Worm (Caenorhabditis elegans): ENCODE measurements around the gene ppt-1.

DNA sequence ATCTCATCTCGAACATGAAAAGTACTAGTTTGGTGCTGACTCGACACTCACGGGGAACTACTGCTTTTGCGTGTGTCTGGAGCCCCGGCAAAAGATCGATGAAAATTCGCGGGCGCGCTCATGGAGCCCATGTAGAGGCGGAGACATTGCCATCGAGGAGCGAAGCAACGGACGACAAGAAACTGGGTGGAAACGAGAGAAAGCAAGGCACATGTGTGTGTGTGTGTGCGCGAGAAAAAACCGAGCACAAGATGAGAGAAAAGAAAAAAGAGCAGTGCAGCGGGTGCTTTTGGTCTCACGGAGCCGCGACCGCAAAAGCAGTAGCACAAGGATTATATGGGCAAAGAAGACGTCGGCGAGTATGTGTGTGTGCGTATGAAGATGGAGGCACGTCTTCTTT is 32.6 kb upstream of the ppt-1 start:
- TF ChIP-seq ztf-23 (GFP tag; IDR thresholded peaks at IDR 0.05): no peak
- TF ChIP-seq ref-1 (GFP tag; conservative IDR thresholded peaks at IDR 0.05): no peak
- TF ChIP-seq T22C8.4 (GFP tag; IDR thresholded peaks at IDR 0.05): no peak
